Worm (Caenorhabditis elegans) whole organism, L4/young adult: ENCODE data around the gene twk-3.

Experiments
- W03F9.2 ChIP-seq: fragments of 150-350 bp; optimal IDR thresholded peaks from 2 replicates; lab custom pipeline; 2014; ENCODE audit warnings: missing biosample characterization, missing genetic modification characterization
- dao-5 ChIP-seq: sonication (generic microtip); optimal IDR thresholded peaks from 2 replicates; lab custom pipeline; 2016; ENCODE audit warnings: missing genotype, missing genetic modification characterization, moderate library complexity, missing compliant biosample characterization
- him-1 ChIP-seq: sonication (generic microtip); optimal IDR thresholded peaks from 2 replicates; lab custom pipeline; 2016; ENCODE audit warnings: missing genotype, missing genetic modification reagents, missing genetic modification characterization, missing compliant biosample characterization

Gene twk-3

ce11 chrII:8212680-8213079 lies at the start of gene twk-3:
twk-3 (minus strand) TSS chrII:8212780.
- TF ChIP-seq dao-5 (tag; lab: Kevin White, UChicago) (no peak), him-1 (tag; lab: Kevin White, UChicago) (no peak), W03F9.2 (tag; lab: Kevin White, UChicago) (no peak)

ce11 chrII:8259674-8260073 lies 47.1 kb upstream of the twk-3 start:
- TF ChIP-seq W03F9.2 (tag; lab: Kevin White, UChicago) (no peak), dao-5 (tag; lab: Kevin White, UChicago) (no peak), him-1 (tag; lab: Kevin White, UChicago) (no peak)

- no peak for TF ChIP-seq W03F9.2 (tag; lab: Kevin White, UChicago)
- no peak for TF ChIP-seq dao-5 (tag; lab: Kevin White, UChicago)
- TF ChIP-seq him-1 (tag; lab: Kevin White, UChicago): no peak
Measured at ce11 chrII:8259038-8259437, 46.5 kb upstream of the twk-3 start, which contains the start of gene F35C11.6. F35C11.6 (minus strand) TSS chrII:8259138.

- TF ChIP-seq him-1 (tag; lab: Kevin White, UChicago) (no peak), dao-5 (tag; lab: Kevin White, UChicago) (no peak), W03F9.2 (tag; lab: Kevin White, UChicago) (no peak)
Measured at ce11 chrII:8256013-8256412, 43.4 kb upstream of the twk-3 start, which contains the start of gene F35C11.7. F35C11.7 (plus strand) TSS chrII:8256313.

ce11 chrII:8253160-8253793 lies 40.7 kb upstream of the twk-3 start, which contains the start of gene F35C11.5:
F35C11.5 (plus strand) TSS chrII:8253743.
- no peak for TF ChIP-seq dao-5 (tag; lab: Kevin White, UChicago)
- TF ChIP-seq W03F9.2 (tag; lab: Kevin White, UChicago): no peak
- no peak for TF ChIP-seq him-1 (tag; lab: Kevin White, UChicago)

DNA sequence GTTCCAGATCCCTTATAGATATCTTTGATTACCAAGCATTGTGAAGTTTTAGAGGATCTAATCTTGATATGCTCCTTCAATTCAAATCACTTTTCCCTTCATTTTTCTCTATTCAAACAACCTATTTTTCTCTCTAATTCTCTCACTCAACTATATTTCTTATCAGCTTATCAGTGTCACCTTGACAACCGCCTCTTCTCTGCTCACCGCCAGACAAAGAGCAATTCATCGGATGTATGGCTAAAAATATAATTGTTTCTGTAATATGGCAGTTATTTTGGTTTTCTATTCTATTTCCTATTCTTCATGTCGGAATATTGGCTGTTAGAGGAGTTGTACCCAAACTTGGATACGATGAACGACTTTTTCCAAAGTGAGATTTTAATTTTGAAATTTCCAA lies 37.1 kb upstream of the twk-3 start:
- TF ChIP-seq him-1 (tag; lab: Kevin White, UChicago): no peak
- no peak for TF ChIP-seq dao-5 (tag; lab: Kevin White, UChicago)

DNA sequence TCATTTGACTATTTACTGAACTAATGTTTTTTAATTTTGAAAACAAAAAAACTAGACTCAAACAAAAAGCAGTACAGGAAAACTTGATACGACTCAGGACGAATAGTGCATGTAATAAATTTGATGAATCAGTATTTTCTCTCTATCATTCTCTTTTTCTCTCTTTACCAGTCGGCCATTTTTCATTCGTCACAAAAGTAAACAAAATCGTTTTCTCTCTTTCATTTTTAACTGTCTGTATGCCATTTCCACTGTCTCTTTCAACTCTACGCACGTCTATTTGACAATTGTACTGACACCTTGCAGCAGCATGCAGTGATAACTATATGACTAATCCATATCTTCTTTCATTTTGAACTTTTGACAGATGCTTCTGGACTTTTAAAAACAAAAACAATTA lies 36.2 kb upstream of the twk-3 start, which contains the start of the genes F35C11.2 and F35C11.4:
Gene F35C11.2 (minus strand): TSS at position 90 of the 400 bp plus-strand sequence.
Gene F35C11.4 (plus strand): TSS at position 260 of the 400 bp plus-strand sequence.
- TF ChIP-seq W03F9.2 (tag; lab: Kevin White, UChicago) (peak; percentile 4), dao-5 (tag; lab: Kevin White, UChicago) (no peak), him-1 (tag; lab: Kevin White, UChicago) (no peak)

DNA sequence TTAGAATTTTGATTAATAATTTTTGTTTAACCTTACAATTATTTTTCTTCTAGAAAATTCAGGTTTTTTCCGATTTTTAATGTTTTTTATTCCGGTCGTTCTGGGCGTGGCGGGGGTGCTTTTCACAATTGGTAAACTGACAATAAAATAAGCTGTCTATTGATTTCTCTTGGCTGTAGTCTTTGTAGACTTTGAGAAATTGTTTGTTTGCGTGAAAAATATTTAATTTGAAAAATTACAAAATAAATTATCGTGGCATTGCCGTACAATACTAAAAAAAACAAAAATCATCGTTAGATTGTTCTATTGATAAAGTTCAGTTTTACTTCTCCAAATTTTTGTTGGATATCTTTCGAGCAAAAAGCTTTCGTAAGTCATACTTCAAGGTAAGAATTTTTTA lies 33.9 kb upstream of the twk-3 start, which contains the start of gene F35C11.3:
Gene F35C11.3 (plus strand): TSS at position 301 of the 400 bp plus-strand sequence.
- TF ChIP-seq dao-5 (tag; lab: Kevin White, UChicago) (no peak), him-1 (tag; lab: Kevin White, UChicago) (no peak), W03F9.2 (tag; lab: Kevin White, UChicago) (no peak)

DNA sequence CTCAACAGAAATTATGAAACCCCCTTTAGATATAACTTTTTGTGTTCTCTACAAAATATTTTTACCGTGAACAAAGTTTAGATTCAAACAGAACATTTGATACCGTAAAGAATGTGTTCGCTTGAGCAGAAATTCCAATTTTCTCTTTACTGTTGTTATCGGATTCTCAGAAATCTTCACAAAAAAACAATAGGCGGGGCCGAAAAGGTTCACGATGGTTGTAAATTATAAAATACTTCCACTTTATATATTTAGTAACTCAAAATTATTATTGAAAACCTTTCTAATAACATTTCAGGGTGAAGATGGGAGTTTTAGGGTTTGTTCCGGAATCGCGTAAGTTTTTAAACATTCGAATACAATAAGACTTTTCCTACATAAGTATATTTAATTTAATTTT lies 25.6 kb upstream of the twk-3 start, which contains the start of gene nlp-5:
Gene nlp-5 (plus strand): TSS at position 301 of the 400 bp plus-strand sequence.
- no peak for TF ChIP-seq W03F9.2 (tag; lab: Kevin White, UChicago)
- no peak for TF ChIP-seq dao-5 (tag; lab: Kevin White, UChicago)
- TF ChIP-seq him-1 (tag; lab: Kevin White, UChicago): no peak

DNA sequence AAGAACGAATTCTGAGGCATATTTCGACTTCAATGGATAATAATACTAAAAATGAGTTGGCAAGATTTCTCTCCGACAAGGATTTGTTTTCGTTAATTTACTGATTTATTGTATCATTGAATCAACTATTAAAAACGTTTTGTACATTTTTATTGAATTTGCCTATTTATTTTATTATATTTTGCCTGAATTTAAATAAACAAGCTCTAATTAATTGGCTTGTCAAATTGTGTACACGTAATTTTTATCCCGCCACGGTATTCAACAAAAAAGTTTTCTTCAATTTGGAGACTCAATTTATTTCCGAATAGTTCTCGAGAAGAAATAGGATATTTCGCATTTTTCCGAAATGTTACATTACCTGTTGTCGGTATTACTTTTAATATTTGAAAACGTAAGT lies 19.9 kb upstream of the twk-3 start, which contains the start of gene M110.7:
Gene M110.7 (plus strand): TSS at position 301 of the 400 bp plus-strand sequence.
- no peak for TF ChIP-seq dao-5 (tag; lab: Kevin White, UChicago)
- TF ChIP-seq W03F9.2 (tag; lab: Kevin White, UChicago): no peak
- no peak for TF ChIP-seq him-1 (tag; lab: Kevin White, UChicago)

- TF ChIP-seq W03F9.2 (tag; lab: Kevin White, UChicago) (no peak), him-1 (tag; lab: Kevin White, UChicago) (no peak), dao-5 (tag; lab: Kevin White, UChicago) (no peak)
Measured at ce11 chrII:8230976-8231375, 18.4 kb upstream of the twk-3 start, which contains the start of gene M110.9. M110.9 (plus strand) TSS chrII:8231276.

DNA sequence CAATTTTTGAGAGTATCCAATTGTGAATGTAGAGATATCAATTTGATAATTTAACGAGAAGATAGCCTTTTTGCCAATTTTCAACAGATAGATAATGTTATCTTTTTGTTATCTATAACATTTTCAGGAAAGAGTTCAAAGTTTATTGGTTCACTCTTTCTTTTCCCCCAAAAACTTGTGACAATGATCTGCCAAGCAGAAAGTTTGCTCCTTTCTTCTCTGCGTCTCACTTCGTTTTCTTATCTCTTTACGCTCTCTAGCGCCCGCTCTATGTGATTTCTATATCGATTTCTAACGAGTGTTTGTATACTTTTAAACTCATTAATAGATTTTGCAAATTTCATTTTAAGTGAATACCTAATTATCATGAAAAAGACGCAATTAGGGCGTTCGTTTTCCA lies 13.9 kb upstream of the twk-3 start:
- TF ChIP-seq him-1 (tag; lab: Kevin White, UChicago): no peak
- TF ChIP-seq W03F9.2 (tag; lab: Kevin White, UChicago): no peak
- no peak for TF ChIP-seq dao-5 (tag; lab: Kevin White, UChicago)

DNA sequence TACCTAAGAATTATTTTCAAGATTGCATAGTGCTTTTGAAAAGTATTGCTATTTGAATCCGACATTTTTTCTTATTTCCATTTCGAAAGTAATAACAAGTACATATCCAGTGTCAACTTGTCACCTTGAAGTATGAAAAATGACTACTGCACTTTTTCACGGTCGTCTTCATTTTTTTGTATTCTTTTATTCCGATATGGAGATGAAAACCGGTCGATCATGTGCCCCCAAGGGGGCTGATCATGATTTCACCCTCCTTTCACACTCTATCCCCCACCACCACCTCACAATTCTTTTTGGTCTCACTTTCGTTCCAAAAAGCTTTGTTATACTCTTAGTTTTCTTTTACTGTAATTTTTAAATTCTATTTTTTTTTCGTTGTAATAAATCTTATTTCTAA lies 13.3 kb upstream of the twk-3 start:
- TF ChIP-seq him-1 (tag; lab: Kevin White, UChicago) (no peak), dao-5 (tag; lab: Kevin White, UChicago) (no peak), W03F9.2 (tag; lab: Kevin White, UChicago) (no peak)
